Worm (Caenorhabditis elegans): ENCODE results near the gene C16C8.12.

The C16C8.12 gene

ce11 chrII:3422938-3423337, 29.6 kb upstream of the C16C8.12 start:
- TF ChIP-seq nhr-25 (tag; optimal IDR thresholded peaks at IDR 0.05) (no peak), zag-1 (tag; optimal IDR thresholded peaks at IDR 0.05) (no peak), nhr-76 (tag; optimal IDR thresholded peaks at IDR 0.05) (no peak), nhr-23 (tag; optimal IDR thresholded peaks at IDR 0.05) (no peak)

- no peak for TF ChIP-seq nhr-237 (tag; optimal IDR thresholded peaks at IDR 0.05)
- no peak for TF ChIP-seq R02D3.7 (tag; optimal IDR thresholded peaks at IDR 0.05)
- no peak for TF ChIP-seq lsy-12 (tag; optimal IDR thresholded peaks at IDR 0.05)
- TF ChIP-seq ceh-9 (tag; optimal IDR thresholded peaks at IDR 0.05): no peak
- no peak for TF ChIP-seq nhr-25 (tag; optimal IDR thresholded peaks at IDR 0.05)
- TF ChIP-seq unc-39 (tag; optimal IDR thresholded peaks at IDR 0.05): no peak
- no peak for TF ChIP-seq nhr-76 (tag; optimal IDR thresholded peaks at IDR 0.05)
- no peak for TF ChIP-seq nhr-43 (tag; optimal IDR thresholded peaks at IDR 0.05; ENCODE audit: poor library complexity, severe bottlenecking)
- no peak for TF ChIP-seq ama-1 (optimal IDR thresholded peaks at IDR 0.05)
- TF ChIP-seq sea-2 (GFP tag; optimal IDR thresholded peaks at IDR 0.05): no peak
These were observed 27.1 kb upstream of the C16C8.12 start, which contains the start of gene nep-11 for ce11 chrII:3425433-3425832. TSS of gene nep-11 (minus strand) at chrII:3425533.

ce11 chrII:3428158-3428704, 24.3 kb upstream of the C16C8.12 start:
- TF ChIP-seq pqm-1 (tag; optimal IDR thresholded peaks at IDR 0.05): no peak
- peak; percentile 20 for TF ChIP-seq sea-2 (GFP tag; optimal IDR thresholded peaks at IDR 0.05)
- TF ChIP-seq nfya-1 (tag; optimal IDR thresholded peaks at IDR 0.05; ENCODE audit: insufficient read depth): peak; percentile 60
- no peak for TF ChIP-seq fkh-2 (tag; optimal IDR thresholded peaks at IDR 0.05)
- peak; percentile 72 for TF ChIP-seq lin-39 (tag; optimal IDR thresholded peaks at IDR 0.05)
- TF ChIP-seq snpc-4 (tag; optimal IDR thresholded peaks at IDR 0.05): peak; percentile 19
- no peak for TF ChIP-seq mdl-1 (tag; optimal IDR thresholded peaks at IDR 0.05)
- peak; percentile 66 for TF ChIP-seq hmg-11 (tag; optimal IDR thresholded peaks at IDR 0.05)
- TF ChIP-seq fkh-10 (GFP tag; optimal IDR thresholded peaks at IDR 0.05): peak; percentile 3

ce11 chrII:3429400-3429799, 23.1 kb upstream of the C16C8.12 start, which contains the start of gene C16C8.18:
TSS of gene C16C8.18 (plus strand) at chrII:3429700.
- TF ChIP-seq ztf-4 (tag; optimal IDR thresholded peaks at IDR 0.05) (no peak), eor-1 (tag; optimal IDR thresholded peaks at IDR 0.05) (no peak), snpc-4 (tag; optimal IDR thresholded peaks at IDR 0.05) (no peak), ztf-11 (tag; optimal IDR thresholded peaks at IDR 0.05) (no peak), nhr-23 (tag; optimal IDR thresholded peaks at IDR 0.05) (no peak)

- TF ChIP-seq ceh-82 (tag; optimal IDR thresholded peaks at IDR 0.05): no peak
- no peak for TF ChIP-seq R02D3.7 (tag; optimal IDR thresholded peaks at IDR 0.05)
- TF ChIP-seq eor-1 (tag; optimal IDR thresholded peaks at IDR 0.05): no peak
- TF ChIP-seq daf-12 (tag; optimal IDR thresholded peaks at IDR 0.05): no peak
- TF ChIP-seq pha-4 (tag; optimal IDR thresholded peaks at IDR 0.05): no peak
- no peak for TF ChIP-seq lsy-12 (tag; optimal IDR thresholded peaks at IDR 0.05)
- no peak for TF ChIP-seq pqm-1 (tag; optimal IDR thresholded peaks at IDR 0.05)
- TF ChIP-seq ZK546.5 (tag; optimal IDR thresholded peaks at IDR 0.05): no peak
- TF ChIP-seq nhr-25 (tag; optimal IDR thresholded peaks at IDR 0.05): peak; percentile 56
- TF ChIP-seq nhr-11 (tag; optimal IDR thresholded peaks at IDR 0.05): no peak
- no peak for TF ChIP-seq fos-1 (tag; optimal IDR thresholded peaks at IDR 0.05)
- TF ChIP-seq nhr-12 (tag; optimal IDR thresholded peaks at IDR 0.05): no peak
- peak; percentile 43 for TF ChIP-seq unc-62 (GFP tag; optimal IDR thresholded peaks at IDR 0.05)
- TF ChIP-seq lin-39 (tag; optimal IDR thresholded peaks at IDR 0.05): no peak
- no peak for TF ChIP-seq fkh-2 (tag; optimal IDR thresholded peaks at IDR 0.05)
- no peak for TF ChIP-seq mdl-1 (tag; optimal IDR thresholded peaks at IDR 0.05)
- TF ChIP-seq ceh-28 (tag; optimal IDR thresholded peaks at IDR 0.05): no peak
- no peak for TF ChIP-seq ceh-9 (tag; optimal IDR thresholded peaks at IDR 0.05)
- TF ChIP-seq elt-1 (tag; optimal IDR thresholded peaks at IDR 0.05): peak; percentile 77
- no peak for TF ChIP-seq egl-27 (tag; optimal IDR thresholded peaks at IDR 0.05)
- TF ChIP-seq nhr-43 (tag; optimal IDR thresholded peaks at IDR 0.05; ENCODE audit: poor library complexity, severe bottlenecking): peak; percentile 43
- TF ChIP-seq nhr-67 (tag; optimal IDR thresholded peaks at IDR 0.05): no peak
- no peak for TF ChIP-seq nhr-77 (tag; optimal IDR thresholded peaks at IDR 0.05)
- TF ChIP-seq nfya-1 (tag; optimal IDR thresholded peaks at IDR 0.05; ENCODE audit: insufficient read depth): no peak
- no peak for TF ChIP-seq ztf-11 (tag; optimal IDR thresholded peaks at IDR 0.05)
- no peak for TF ChIP-seq nhr-28 (tag; optimal IDR thresholded peaks at IDR 0.05)
- TF ChIP-seq mml-1 (tag; optimal IDR thresholded peaks at IDR 0.05): no peak
- TF ChIP-seq unc-39 (tag; optimal IDR thresholded peaks at IDR 0.05): no peak
- TF ChIP-seq ceh-16 (tag; optimal IDR thresholded peaks at IDR 0.05): no peak
- TF ChIP-seq tbx-2 (tag; optimal IDR thresholded peaks at IDR 0.05): no peak
- peak; percentile 19 for TF ChIP-seq ama-1 (optimal IDR thresholded peaks at IDR 0.05)
- no peak for TF ChIP-seq skn-1 (tag; optimal IDR thresholded peaks at IDR 0.05)
- no peak for TF ChIP-seq fkh-10 (GFP tag; optimal IDR thresholded peaks at IDR 0.05)
- no peak for TF ChIP-seq lin-15B (tag; optimal IDR thresholded peaks at IDR 0.05)
- TF ChIP-seq jun-1 (tag; optimal IDR thresholded peaks at IDR 0.05): no peak
These were observed 17.5 kb upstream of the C16C8.12 start for ce11 chrII:3434893-3435503.
